Fruit fly (Drosophila melanogaster): ENCODE measurements around the gene Whamy.

Gene Whamy

DNA sequence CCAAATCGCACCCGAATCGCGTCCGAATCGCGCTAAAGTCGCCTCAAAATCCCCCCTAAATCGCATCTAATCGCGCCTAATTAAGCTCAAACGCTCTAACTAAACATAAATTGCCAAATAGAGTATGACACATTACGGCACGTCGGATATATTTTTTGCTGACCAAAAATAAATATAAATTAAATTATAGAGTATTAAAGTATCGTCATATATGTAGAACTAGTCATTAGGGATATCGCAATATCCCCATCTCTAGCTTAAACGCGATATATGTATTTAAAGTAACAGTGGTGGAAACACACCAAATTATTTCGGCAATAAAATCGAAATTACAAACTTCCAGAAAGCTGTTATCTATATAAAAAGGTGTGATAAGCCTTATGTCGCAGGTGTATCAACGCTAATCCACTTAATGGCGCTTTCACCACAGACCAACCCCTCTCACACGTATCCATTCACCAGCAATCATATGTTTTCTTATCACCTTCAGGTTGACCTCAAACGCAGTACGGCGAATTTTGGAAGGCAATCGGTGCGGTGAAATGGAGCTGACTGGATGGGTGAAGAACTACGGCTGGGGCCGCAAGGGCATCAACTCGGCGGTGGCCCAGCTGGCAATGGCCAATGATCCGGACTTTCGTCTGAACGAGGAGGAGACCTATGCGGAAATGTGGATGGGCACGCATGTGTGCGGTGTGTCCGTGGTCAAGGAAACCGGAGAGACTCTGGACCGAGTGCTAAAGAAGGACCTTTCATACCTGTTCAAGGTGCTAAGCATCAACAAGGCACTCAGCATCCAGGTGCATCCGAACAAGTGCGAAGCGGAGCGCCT, 14.6 kb downstream of the Whamy start, which contains the start of gene Mpi (continued):
- TF ChIP-seq CG30020 (tag; optimal IDR thresholded peaks at IDR 0.05) (peak; percentile 70), lola (GFP tag; optimal IDR thresholded peaks at IDR 0.05) (peak in 1 of 3 experiments; percentile 44), so (GFP tag; IDR thresholded peaks at IDR 0.05) (0 out of 3 replicates have a peak, but pooled peaks have one; percentile 30), CG12942 (GFP tag; optimal IDR thresholded peaks at IDR 0.05) (peak; percentile 29), ssp (GFP tag; IDR thresholded peaks at IDR 0.05) (peak; percentile 16; the same call in 1 of the 2 replicates), eve (GFP tag; optimal IDR thresholded peaks at IDR 0.05) (no peak), crc (GFP tag; optimal IDR thresholded peaks at IDR 0.05) (no peak), TFAM (GFP tag; optimal IDR thresholded peaks at IDR 0.05) (no peak), MBD-R2 (GFP tag; IDR thresholded peaks at IDR 0.05) (peak; percentile 73), CG17829 (tag; optimal IDR thresholded peaks at IDR 0.05) (peak; percentile 50), CG11695 (GFP tag; IDR thresholded peaks at IDR 0.05) (no peak), pan (optimal IDR thresholded peaks at IDR 0.05) (no peak), pan (GFP tag; optimal IDR thresholded peaks at IDR 0.05 in 1 of 2, IDR thresholded peaks at IDR 0.05 in 1 of 2) (peak in 1 of 2 experiments; percentile 28), Hsf (GFP tag; optimal IDR thresholded peaks at IDR 0.05) (peak; percentile 13), dmrt11E (tag; optimal IDR thresholded peaks at IDR 0.05) (peak; percentile 49), sna (GFP tag; IDR thresholded peaks at IDR 0.05; ENCODE audit: partially characterized antibody) (0 out of 2 replicates have a peak, but pooled peaks have one; percentile 50), CG12219 (GFP tag; optimal IDR thresholded peaks at IDR 0.05) (peak; percentile 11), cas (GFP tag; IDR thresholded peaks at IDR 0.05) (no peak), CG10147 (GFP tag; optimal IDR thresholded peaks at IDR 0.05) (no peak), B-H2 (GFP tag; optimal IDR thresholded peaks at IDR 0.05) (peak; percentile 36), ato (GFP tag; IDR thresholded peaks at IDR 0.05; ENCODE audit: partially characterized antibody) (0 out of 2 replicates have a peak, but pooled peaks have one; percentile 45), CG2120 (GFP tag; optimal IDR thresholded peaks at IDR 0.05) (peak; percentile 55), CG1603 (tag; optimal IDR thresholded peaks at IDR 0.05) (peak; percentile 60), ems (GFP tag; optimal IDR thresholded peaks at IDR 0.05) (peak; percentile 23), NC2α (GFP tag; optimal IDR thresholded peaks at IDR 0.05) (no peak), E2f2 (GFP tag; IDR thresholded peaks at IDR 0.05) (peak; percentile 46; the same call in 1 of the 2 replicates), NFAT (GFP tag; IDR thresholded peaks at IDR 0.05) (0 out of 2 replicates have a peak, but pooled peaks have one; percentile 10), CG2129 (GFP tag; IDR thresholded peaks at IDR 0.05; ENCODE audit: partially characterized antibody) (peak; percentile 45; the same call in 1 of the 2 replicates), CG15696 (tag; optimal IDR thresholded peaks at IDR 0.05) (peak; percentile 34), chinmo (GFP tag; IDR thresholded peaks at IDR 0.05; ENCODE audit: partially characterized antibody) (0 out of 4 replicates have a peak, but pooled peaks have one; percentile 32), CG16813 (GFP tag; IDR thresholded peaks at IDR 0.05; ENCODE audit: partially characterized antibody) (peak; percentile 52; the same call in 1 of the 3 replicates), tna (GFP tag; IDR thresholded peaks at IDR 0.05; ENCODE audit: partially characterized antibody) (no peak), CG34224 (GFP tag; IDR thresholded peaks at IDR 0.05; ENCODE audit: partially characterized antibody) (peak; percentile 42; the same call in 1 of the 3 replicates), Max (GFP tag; optimal IDR thresholded peaks at IDR 0.05) (peak; percentile 70), D19A (tag; optimal IDR thresholded peaks at IDR 0.05) (peak; percentile 100), H15 (GFP tag; IDR thresholded peaks at IDR 0.05) (no peak), CG30403 (GFP tag; optimal IDR thresholded peaks at IDR 0.05) (peak; percentile 18), ap (GFP tag; IDR thresholded peaks at IDR 0.05) (no peak), da (GFP tag; optimal IDR thresholded peaks at IDR 0.05) (no peak), CG1233 (GFP tag; optimal IDR thresholded peaks at IDR 0.05) (peak; percentile 18), Stat92E (GFP tag; optimal IDR thresholded peaks at IDR 0.05) (peak in 1 of 3 experiments; percentile 49), CG32532 (GFP tag; IDR thresholded peaks at IDR 0.05) (peak; percentile 42), CG1602 (GFP tag; optimal IDR thresholded peaks at IDR 0.05) (peak; percentile 1), Hand (GFP tag; optimal IDR thresholded peaks at IDR 0.05) (peak; percentile 21), amos (GFP tag; IDR thresholded peaks at IDR 0.05; ENCODE audit: partially characterized antibody) (peak; percentile 52; the same call in 1 of the 2 replicates), CG17328 (GFP tag; IDR thresholded peaks at IDR 0.05) (0 out of 2 replicates have a peak, but pooled peaks have one; percentile 12), YL-1 (GFP tag; optimal IDR thresholded peaks at IDR 0.05) (peak; percentile 88)

All from whole organism, embryonic.